Fruit fly (Drosophila melanogaster) S2 (cell line): Measurements from ENCODE around the gene CG9636.

Experiments
- CG8478 ChIP-seq: fragments of >200 bp; optimal IDR thresholded peaks from 2 replicates; lab custom pipeline; 2018
- CTCF ChIP-seq, 2 experiments: fragments of >200 bp; optimal IDR thresholded peaks; 2 replicates each; lab custom pipeline; 2018

Gene CG9636

dm6 chr3R:8264302-8265080 lies 20.9 kb upstream of the CG9636 start, which contains the start of the genes RPA1 and Mcm2:
TSS of gene RPA1 (minus strand) at chr3R:8264451.
TSS of gene Mcm2 (plus strand) at chr3R:8264970.
- peak in 1 of 2 experiments; percentile 22 for TF ChIP-seq CTCF (optimal IDR thresholded peaks at IDR 0.05; lab: Kevin White, UChicago)
- no peak for TF ChIP-seq CG8478

- no peak for TF ChIP-seq CTCF (optimal IDR thresholded peaks at IDR 0.05; lab: Kevin White, UChicago)
These were observed 18.0 kb upstream of the CG9636 start for dm6 chr3R:8261634-8262033.

DNA sequence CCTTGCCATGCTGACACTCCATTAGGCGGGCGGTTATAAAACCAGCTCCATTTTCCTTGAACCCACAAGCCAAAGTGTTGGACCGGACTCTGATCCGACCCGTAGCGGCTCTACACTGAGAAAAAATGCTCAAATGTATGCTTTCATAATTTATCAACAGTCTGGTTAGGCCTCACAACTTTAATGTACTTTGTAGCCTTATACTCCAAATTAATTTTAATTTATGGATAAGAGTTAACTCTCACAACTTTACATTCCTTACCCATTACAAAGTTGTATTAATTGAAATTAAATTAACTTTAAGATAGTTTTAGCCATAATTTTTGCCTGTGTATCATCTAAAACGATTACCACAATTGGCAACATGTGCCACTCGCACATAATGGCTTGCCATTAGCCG lies 12.4 kb upstream of the CG9636 start:
- TF ChIP-seq CTCF (optimal IDR thresholded peaks at IDR 0.05; lab: Kevin White, UChicago): no peak
- no peak for TF ChIP-seq CG8478

dm6 chr3R:8254347-8254746 lies 10.8 kb upstream of the CG9636 start:
- TF ChIP-seq CG8478 (no peak), CTCF (optimal IDR thresholded peaks at IDR 0.05; lab: Kevin White, UChicago) (no peak)

- TF ChIP-seq CG8478 (no peak), CTCF (optimal IDR thresholded peaks at IDR 0.05; lab: Kevin White, UChicago) (no peak)
These were observed 7.9 kb upstream of the CG9636 start for dm6 chr3R:8251532-8251931.

DNA sequence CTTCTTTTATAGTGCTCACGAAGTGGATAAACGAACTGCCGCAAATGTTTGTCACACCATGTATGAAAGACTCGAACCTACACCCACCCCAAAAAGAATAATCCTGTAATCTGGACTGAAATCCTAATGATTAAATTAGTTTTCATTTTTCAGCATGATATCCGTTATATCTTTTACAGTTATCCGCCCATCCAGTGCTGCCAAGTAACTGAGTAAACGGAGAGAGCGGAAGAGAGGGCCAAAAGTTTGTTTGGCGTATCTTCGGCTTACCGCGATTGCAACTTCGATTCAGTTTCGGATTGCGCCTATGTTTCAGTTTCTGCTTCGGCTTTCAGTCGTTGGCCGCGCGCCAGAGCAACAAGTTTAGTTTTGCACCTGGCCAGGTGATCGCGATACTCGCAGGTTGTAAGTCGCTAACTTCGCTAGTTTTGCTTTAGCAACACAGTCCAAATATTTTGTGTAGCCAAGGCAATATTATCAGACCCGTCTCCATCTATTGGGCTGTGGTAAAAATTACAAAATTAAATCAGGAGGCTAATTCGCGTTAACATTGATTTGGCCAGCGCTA lies 6.7 kb upstream of the CG9636 start, which contains the start of gene mtg:
TSS of gene mtg (plus strand) at position 332 of the 568 bp plus-strand sequence.
- TF ChIP-seq CG8478 (no peak), CTCF (optimal IDR thresholded peaks at IDR 0.05; lab: Kevin White, UChicago) (no peak)

- no peak for TF ChIP-seq CTCF (optimal IDR thresholded peaks at IDR 0.05; lab: Kevin White, UChicago)
- no peak for TF ChIP-seq CG8478
These were observed 4.5 kb upstream of the CG9636 start, which contains the start of gene CG15864 for dm6 chr3R:8248138-8248537. TSS of gene CG15864 (plus strand) at chr3R:8248438.

dm6 chr3R:8240302-8240682 lies 3.3 kb downstream of the CG9636 start, which contains the start of gene Ada2b:
TSS of gene Ada2b (minus strand) at chr3R:8240515.
- no peak for TF ChIP-seq CG8478
- TF ChIP-seq CTCF (optimal IDR thresholded peaks at IDR 0.05; lab: Kevin White, UChicago): peak in 1 of 2 experiments; percentile 27

DNA sequence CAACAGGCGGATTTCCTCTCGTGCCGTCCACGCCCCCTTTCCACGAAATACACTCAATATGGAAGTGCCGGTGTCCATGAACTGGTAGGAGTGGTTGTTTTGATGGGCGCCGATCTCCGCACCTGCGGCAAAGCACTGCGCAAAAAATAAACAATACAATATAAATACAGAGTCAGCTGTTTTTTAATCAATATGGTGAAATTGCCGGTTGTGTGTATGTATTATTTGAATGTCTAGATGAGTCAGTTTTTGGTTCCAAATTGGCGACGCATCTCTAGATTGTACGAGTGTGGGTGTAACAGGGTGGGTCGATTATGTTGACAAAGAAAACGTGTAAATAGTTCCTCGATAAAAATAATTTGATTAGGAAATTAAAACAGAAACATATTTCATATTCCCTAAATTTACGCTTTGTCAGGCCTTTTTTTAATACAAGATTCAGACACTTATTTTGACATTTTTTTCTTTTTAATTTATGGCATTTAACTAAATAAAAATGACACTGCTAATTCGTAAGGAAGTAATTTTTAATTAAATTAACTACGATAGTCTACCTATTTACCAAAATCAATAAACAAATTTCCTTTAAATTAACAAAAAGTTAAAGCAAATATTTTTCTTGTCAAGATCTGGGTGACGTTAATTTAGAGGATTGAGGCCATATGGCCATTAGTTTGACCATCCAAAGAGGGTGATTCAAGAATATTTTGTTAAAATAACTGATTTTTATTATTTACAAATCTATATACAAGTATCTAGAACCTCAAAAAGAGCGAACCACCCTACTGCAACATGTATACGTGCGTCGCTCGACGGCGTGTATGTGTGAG lies 3.9 kb downstream of the CG9636 start:
- TF ChIP-seq CTCF (optimal IDR thresholded peaks at IDR 0.05; lab: Kevin White, UChicago): no peak
- TF ChIP-seq CG8478: no peak

- TF ChIP-seq CTCF (optimal IDR thresholded peaks at IDR 0.05; lab: Kevin White, UChicago) (no peak), CG8478 (no peak)
These were observed 9.7 kb downstream of the CG9636 start for dm6 chr3R:8233864-8234263.

DNA sequence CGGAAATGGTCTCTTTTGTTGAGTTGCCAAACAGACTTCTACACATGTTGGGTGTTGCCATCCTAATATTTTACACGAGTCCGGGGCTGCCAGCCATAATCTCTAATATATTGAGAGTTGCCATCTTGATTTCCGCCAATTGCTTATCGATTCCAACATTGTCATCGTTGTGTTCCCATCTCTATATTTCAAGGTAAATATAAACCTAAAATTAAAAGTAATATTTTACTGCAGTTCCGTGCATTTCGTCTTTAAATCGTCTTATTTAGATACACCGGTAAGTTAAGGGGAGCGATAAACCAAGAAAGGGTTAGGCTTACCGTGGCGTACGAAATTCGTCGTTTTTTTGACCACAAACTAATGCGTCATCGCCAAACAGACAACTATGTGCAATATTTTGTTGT lies 10.2 kb downstream of the CG9636 start, which contains the start of gene PolI:
TSS of gene PolI (plus strand) at position 138 of the 404 bp plus-strand sequence.
- TF ChIP-seq CTCF (optimal IDR thresholded peaks at IDR 0.05; lab: Kevin White, UChicago) (peak; percentile 51 to 70), CG8478 (no peak)

DNA sequence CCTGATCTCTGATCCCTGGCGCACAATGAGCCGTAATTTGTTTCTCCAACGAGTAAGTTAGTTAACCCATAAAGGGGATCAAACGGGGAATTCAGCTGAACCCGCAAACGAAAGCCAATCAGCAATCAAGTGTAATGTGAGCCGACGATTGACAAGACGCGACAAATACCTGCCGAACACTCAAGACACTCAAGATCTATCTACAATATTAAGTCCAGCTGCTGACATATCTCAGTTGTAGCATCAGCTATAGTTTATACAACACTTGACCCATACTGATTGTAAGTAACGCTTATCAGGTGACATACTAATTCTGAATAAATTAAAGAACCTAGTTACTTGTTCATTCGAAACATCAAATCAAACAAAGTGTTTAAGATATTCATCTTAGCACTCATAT lies 16.2 kb downstream of the CG9636 start:
- TF ChIP-seq CTCF (optimal IDR thresholded peaks at IDR 0.05; lab: Kevin White, UChicago) (no peak), CG8478 (no peak)

DNA sequence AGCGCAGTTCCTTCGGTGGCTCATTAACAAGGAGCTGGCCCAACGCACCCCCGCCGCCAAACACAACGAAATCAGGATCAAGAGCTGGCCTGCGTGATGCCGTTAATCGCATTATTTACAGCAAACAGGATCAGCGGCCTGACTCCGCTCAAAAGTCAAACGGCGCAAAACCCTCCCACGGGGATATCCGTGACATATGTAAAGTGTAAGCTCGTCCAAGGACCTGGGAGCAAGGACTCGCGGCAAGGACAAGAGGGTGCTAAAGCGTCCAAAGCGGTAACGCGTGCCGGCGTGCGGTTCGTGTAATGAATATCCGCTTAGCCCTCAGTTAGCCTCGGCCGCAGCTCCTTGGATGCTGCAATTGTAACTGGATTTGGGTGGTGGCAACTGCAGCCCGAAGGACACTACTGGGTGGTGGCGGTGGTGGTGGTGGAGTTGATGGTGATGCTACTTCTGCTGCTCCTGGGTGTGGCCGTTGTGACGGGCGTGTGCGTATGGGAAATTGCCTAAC lies 18.1 kb downstream of the CG9636 start:
- TF ChIP-seq CTCF (optimal IDR thresholded peaks at IDR 0.05; lab: Kevin White, UChicago): no peak
- no peak for TF ChIP-seq CG8478

DNA sequence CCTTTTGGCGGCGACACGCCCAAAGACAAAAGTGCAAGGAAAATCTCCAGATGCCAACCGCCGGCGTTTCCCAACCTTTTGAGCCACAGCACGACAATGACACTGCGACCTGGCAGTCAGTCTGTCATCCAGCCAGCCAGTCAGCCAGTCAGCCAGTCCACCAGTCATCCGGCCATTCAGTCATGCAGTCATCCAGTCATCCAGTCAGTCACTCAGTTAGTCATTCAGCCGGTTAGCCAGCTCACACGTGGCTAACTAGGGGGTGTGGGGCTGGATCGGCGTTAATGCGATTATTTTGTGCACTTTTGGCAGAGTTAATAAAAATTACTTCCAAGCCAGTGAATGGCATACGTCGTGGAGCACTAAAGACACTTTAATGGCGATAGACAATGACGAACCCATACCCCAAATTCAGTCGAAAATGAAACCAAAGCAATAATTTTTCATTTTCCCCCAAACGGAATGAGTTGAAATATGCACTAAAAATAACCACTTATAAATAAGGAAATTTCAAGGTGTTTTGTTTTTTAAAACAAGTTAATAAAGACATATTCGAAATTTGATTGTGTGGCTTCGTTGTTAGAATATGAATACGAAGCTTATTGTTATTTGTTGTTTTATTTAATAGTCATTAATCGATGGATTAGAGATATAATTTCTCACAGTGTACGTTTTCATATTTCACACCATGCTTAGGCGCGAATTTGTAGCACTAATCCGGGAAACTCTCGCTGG lies 18.7 kb downstream of the CG9636 start:
- no peak for TF ChIP-seq CG8478
- no peak for TF ChIP-seq CTCF (optimal IDR thresholded peaks at IDR 0.05; lab: Kevin White, UChicago)
